Fruit fly (Drosophila melanogaster): ENCODE results near the gene Hgsnat.

DNA sequence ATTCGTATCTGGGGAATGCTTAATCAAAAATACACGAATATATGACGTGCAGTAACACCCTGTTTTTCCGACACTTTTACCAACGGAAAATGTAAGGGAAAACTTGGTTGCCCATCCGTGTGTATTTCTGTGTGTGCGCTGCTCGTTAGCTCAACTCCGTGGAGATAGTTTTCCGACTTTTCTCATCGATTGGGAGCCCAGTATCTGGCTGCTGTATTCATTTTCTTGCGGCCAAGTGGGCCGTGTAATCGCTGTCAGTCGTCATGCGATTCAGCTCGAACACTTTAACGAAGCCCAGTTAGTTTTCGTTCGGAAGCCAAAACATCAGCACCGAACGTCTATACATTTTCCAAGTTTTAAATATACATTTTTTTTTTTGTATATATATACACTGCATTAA, 43.2 kb upstream of the Hgsnat start, which contains the start of gene boil:
- TF ChIP-seq insv (optimal IDR thresholded peaks at IDR 0.05) (no peak), Sin3A (optimal IDR thresholded peaks at IDR 0.05) (no peak), h (optimal IDR thresholded peaks at IDR 0.05) (no peak), ttk (optimal IDR thresholded peaks at IDR 0.05) (no peak), psq (optimal IDR thresholded peaks at IDR 0.05) (no peak)

All from Kc167 (cell line).